Fruit fly (Drosophila melanogaster) whole organism, embryonic: Measurements from ENCODE around the gene RfC3.

Source experiments
- Aef1 ChIP-seq: fragments of 200-800 bp; sonication (Bioruptor generic); IDR thresholded peaks from 3 replicates; pipeline ENCODE4 v1.3.6; 2022; ENCODE audit warnings: missing biosample characterization, missing genetic modification characterization
- Antp ChIP-seq: fragments of 200-800 bp; sonication (Bioruptor generic); optimal IDR thresholded peaks from 3 replicates; lab custom pipeline; 2016; ENCODE audit warnings: missing biosample characterization, missing genetic modification characterization
- Awh ChIP-seq: fragments of 200-800 bp; sonication (Bioruptor generic); IDR thresholded peaks from 2 replicates; pipeline ENCODE4, ENCODE4 v1.3.6; 2022; ENCODE audit warnings: missing biosample characterization, missing genetic modification characterization
- Bdp1 ChIP-seq: fragments of 200-800 bp; sonication (Bioruptor generic); optimal IDR thresholded peaks from 3 replicates; lab custom pipeline; 2016; ENCODE audit warnings: missing biosample characterization, missing genetic modification characterization
- CG10209 ChIP-seq: fragments of 200-800 bp; sonication (Bioruptor generic); optimal IDR thresholded peaks from 3 replicates; lab custom pipeline; 2017; ENCODE audit warnings: missing biosample characterization, mild to moderate bottlenecking, missing genetic modification characterization, missing genetic modification reagents
- CG10274 ChIP-seq: fragments of 200-800 bp; sonication (Bioruptor generic); optimal IDR thresholded peaks from 3 replicates; lab custom pipeline; 2017; ENCODE audit warnings: missing biosample characterization, mild to moderate bottlenecking, missing genetic modification characterization
- CG11456 ChIP-seq: fragments of 200-800 bp; sonication (Bioruptor generic); IDR thresholded peaks from 3 replicates; pipeline ENCODE4 v1.3.6; 2022; ENCODE audit warnings: missing biosample characterization, missing genetic modification characterization
- CG11696 ChIP-seq: fragments of 200-800 bp; sonication (Bioruptor generic); IDR thresholded peaks from 2 replicates; pipeline ENCODE4 v1.3.6; 2022; ENCODE audit warnings: missing biosample characterization, missing genetic modification characterization
- CG12219 ChIP-seq: fragments of 200-800 bp; sonication (Bioruptor generic); optimal IDR thresholded peaks from 3 replicates; lab custom pipeline; 2018; ENCODE audit warnings: missing biosample characterization, mild to moderate bottlenecking, missing genetic modification characterization
- CG12299 ChIP-seq: fragments of 200-800 bp; sonication (Bioruptor generic); optimal IDR thresholded peaks from 2 replicates; lab custom pipeline; 2018; ENCODE audit warnings: missing biosample characterization, mild to moderate bottlenecking, missing genetic modification characterization
- CG12769 ChIP-seq: fragments of 200-800 bp; sonication (Bioruptor generic); optimal IDR thresholded peaks from 2 replicates; lab custom pipeline; 2019; ENCODE audit warnings: missing biosample characterization, mild to moderate bottlenecking, missing genetic modification characterization, moderate library complexity
- CG13123 ChIP-seq: fragments of 200-800 bp; sonication (Bioruptor generic); optimal IDR thresholded peaks from 2 replicates; lab custom pipeline; 2016; ENCODE audit warnings: missing biosample characterization, missing genetic modification characterization
- CG13424 ChIP-seq: fragments of 200-800 bp; sonication (Bioruptor generic); optimal IDR thresholded peaks from 2 replicates; lab custom pipeline; 2019; ENCODE audit warnings: missing biosample characterization, mild to moderate bottlenecking, missing genetic modification characterization, moderate library complexity
- CG14710 ChIP-seq: fragments of 200-800 bp; sonication (Bioruptor generic); optimal IDR thresholded peaks from 3 replicates; lab custom pipeline; 2019; ENCODE audit warnings: missing biosample characterization, mild to moderate bottlenecking, missing genetic modification characterization, moderate library complexity
- CG15514 ChIP-seq: fragments of 200-800 bp; sonication (Bioruptor generic); optimal IDR thresholded peaks from 3 replicates; lab custom pipeline; 2017; ENCODE audit warnings: missing biosample characterization, missing genetic modification characterization, mild to moderate bottlenecking, moderate library complexity, missing genetic modification reagents
- CG17328 ChIP-seq: fragments of 200-800 bp; sonication (Bioruptor generic); IDR thresholded peaks from 2 replicates; pipeline ENCODE4 v1.3.6; 2022; ENCODE audit warnings: missing biosample characterization, missing genetic modification characterization
- CG17829 ChIP-seq: fragments of 200-800 bp; optimal IDR thresholded peaks from 2 replicates; lab custom pipeline; 2019; ENCODE audit warnings: missing biosample characterization, mild to moderate bottlenecking, missing genetic modification characterization, moderate library complexity
- CG18011 ChIP-seq: fragments of 200-800 bp; sonication (Bioruptor generic); optimal IDR thresholded peaks from 2 replicates; lab custom pipeline; 2017; ENCODE audit warnings: missing biosample characterization, missing genetic modification characterization, mild to moderate bottlenecking, moderate library complexity, missing genotype
- CG30403 ChIP-seq: fragments of 200-800 bp; sonication (Bioruptor generic); optimal IDR thresholded peaks from 3 replicates; lab custom pipeline; 2016; ENCODE audit warnings: missing biosample characterization, missing genetic modification characterization
- CG6654 ChIP-seq: fragments of 200-800 bp; sonication (Bioruptor generic); optimal IDR thresholded peaks from 2 replicates; lab custom pipeline; 2017; ENCODE audit warnings: missing biosample characterization, mild to moderate bottlenecking, missing genetic modification characterization
- CG6683 ChIP-seq: fragments of 200-800 bp; sonication (Bioruptor generic); optimal IDR thresholded peaks from 2 replicates; lab custom pipeline; 2017; ENCODE audit warnings: missing biosample characterization, mild to moderate bottlenecking, missing genetic modification characterization, missing genetic modification reagents
- CG6689 ChIP-seq: fragments of 200-800 bp; sonication (Bioruptor generic); IDR thresholded peaks from 2 replicates; pipeline ENCODE4 v1.3.6; 2022; ENCODE audit warnings: missing biosample characterization, missing genetic modification characterization
- CG9876 ChIP-seq: fragments of 200-800 bp; sonication (Bioruptor generic); optimal IDR thresholded peaks from 2 replicates; lab custom pipeline; 2016; ENCODE audit warnings: missing biosample characterization, missing genetic modification characterization
- Fer2 ChIP-seq: fragments of 200-800 bp; sonication (Bioruptor generic); optimal IDR thresholded peaks from 2 replicates; lab custom pipeline; 2018; ENCODE audit warnings: missing biosample characterization, mild to moderate bottlenecking, missing genetic modification characterization, moderate library complexity
- HmgZ ChIP-seq: fragments of 200-800 bp; sonication (Bioruptor generic); optimal IDR thresholded peaks from 2 replicates; lab custom pipeline; 2018; ENCODE audit warnings: missing biosample characterization, mild to moderate bottlenecking, missing genetic modification characterization
- Meics ChIP-seq: fragments of 200-800 bp; sonication (Bioruptor generic); optimal IDR thresholded peaks from 2 replicates; lab custom pipeline; 2017; ENCODE audit warnings: missing biosample characterization, mild to moderate bottlenecking, missing genetic modification characterization
- NC2α ChIP-seq: fragments of 200-800 bp; sonication (Bioruptor generic); optimal IDR thresholded peaks from 2 replicates; lab custom pipeline; 2016; ENCODE audit warnings: missing biosample characterization, missing genetic modification characterization
- NK7.1 ChIP-seq: fragments of 200-800 bp; sonication (Bioruptor generic); optimal IDR thresholded peaks from 3 replicates; lab custom pipeline; 2016; ENCODE audit warnings: missing biosample characterization, missing genetic modification characterization
- Oli ChIP-seq: fragments of 200-800 bp; sonication (Bioruptor generic); optimal IDR thresholded peaks from 2 replicates; lab custom pipeline; 2018; ENCODE audit warnings: missing biosample characterization, mild to moderate bottlenecking, missing genetic modification characterization, moderate library complexity
- Sin3A ChIP-seq: fragments of >200 bp; optimal IDR thresholded peaks from 2 replicates; lab custom pipeline; 2018
- al ChIP-seq: fragments of 200-800 bp; sonication (Bioruptor generic); IDR thresholded peaks from 2 replicates; pipeline ENCODE4 v1.3.6; 2022; ENCODE audit warnings: missing biosample characterization, missing genetic modification characterization
- amos ChIP-seq: fragments of 200-800 bp; sonication (Bioruptor generic); IDR thresholded peaks from 2 replicates; pipeline ENCODE4 v1.3.6; 2022; ENCODE audit warnings: missing biosample characterization, missing genetic modification characterization; ENCODE audit not compliant: partially characterized antibody
- bigmax ChIP-seq: fragments of 200-800 bp; sonication (Bioruptor generic); optimal IDR thresholded peaks from 2 replicates; lab custom pipeline; 2018; ENCODE audit warnings: missing biosample characterization, mild to moderate bottlenecking, missing genetic modification characterization
- btn ChIP-seq: fragments of 200-800 bp; sonication (Bioruptor generic); optimal IDR thresholded peaks from 2 replicates; lab custom pipeline; 2016; ENCODE audit warnings: missing biosample characterization, missing genetic modification characterization
- cato ChIP-seq: fragments of 200-800 bp; sonication (Bioruptor generic); optimal IDR thresholded peaks from 2 replicates; lab custom pipeline; 2016; ENCODE audit warnings: missing biosample characterization, missing genetic modification characterization, borderline replicate concordance
- cg ChIP-seq: fragments of 200-800 bp; sonication (Bioruptor generic); optimal IDR thresholded peaks from 3 replicates; lab custom pipeline; 2019; ENCODE audit warnings: missing biosample characterization, mild to moderate bottlenecking, missing genetic modification characterization, moderate library complexity
- dati ChIP-seq: fragments of 200-800 bp; sonication (Bioruptor generic); IDR thresholded peaks from 2 replicates; pipeline ENCODE4 v1.3.6; 2022; ENCODE audit warnings: missing biosample characterization, missing genetic modification characterization
- gcm2 ChIP-seq: fragments of 200-800 bp; sonication (Bioruptor generic); optimal IDR thresholded peaks from 2 replicates; lab custom pipeline; 2016; ENCODE audit warnings: missing biosample characterization, missing genetic modification characterization
- gsb-n ChIP-seq: fragments of 200-800 bp; sonication (Bioruptor generic); optimal IDR thresholded peaks from 3 replicates; lab custom pipeline; 2018; ENCODE audit warnings: missing biosample characterization, mild to moderate bottlenecking, missing genetic modification characterization
- nmo ChIP-seq: fragments of 200-800 bp; sonication (Bioruptor generic); optimal IDR thresholded peaks from 2 replicates; lab custom pipeline; 2018; ENCODE audit warnings: missing biosample characterization, mild to moderate bottlenecking, missing genetic modification characterization, moderate library complexity
- org-1 ChIP-seq: fragments of 200-800 bp; sonication (Bioruptor generic); optimal IDR thresholded peaks from 2 replicates; lab custom pipeline; 2017; ENCODE audit warnings: missing biosample characterization, missing genetic modification characterization
- pb ChIP-seq: fragments of 200-800 bp; sonication (Bioruptor generic); optimal IDR thresholded peaks from 3 replicates; lab custom pipeline; 2016; ENCODE audit warnings: missing biosample characterization, missing genetic modification characterization
- sc ChIP-seq, 3 experiments: fragments of >200 bp in 2 of 3; fragments of 200-800 bp in 1 of 3; sonication (Bioruptor generic) in 1 of 3; optimal IDR thresholded peaks; 2 replicates in 2 of 3; 3 replicates in 1 of 3; lab custom pipeline; 2017; ENCODE audit warnings: mild to moderate bottlenecking in 1 of 3, missing biosample characterization in 1 of 3, missing genetic modification characterization in 1 of 3, missing genetic modification reagents in 1 of 3
- sens ChIP-seq: fragments of 200-800 bp; sonication (Bioruptor generic); peaks from one replicate; lab custom pipeline; 2016; ENCODE audit warnings: missing biosample characterization, missing genetic modification characterization
- seq ChIP-seq: fragments of 200-800 bp; sonication (Bioruptor generic); IDR thresholded peaks from 2 replicates; pipeline ENCODE4 v1.3.6; 2022; ENCODE audit warnings: missing biosample characterization, missing genetic modification characterization
- sna ChIP-seq: fragments of 200-800 bp; sonication (Bioruptor generic); IDR thresholded peaks from 2 replicates; pipeline ENCODE4 v1.3.6; 2022; ENCODE audit warnings: missing biosample characterization, missing genetic modification characterization; ENCODE audit not compliant: partially characterized antibody
- tio ChIP-seq: fragments of 200-800 bp; sonication (Bioruptor generic); optimal IDR thresholded peaks from 2 replicates; lab custom pipeline; 2017; ENCODE audit warnings: missing biosample characterization, missing genetic modification characterization, inconsistent platforms
- ttk ChIP-seq: fragments of 200-800 bp; sonication (Bioruptor generic); IDR thresholded peaks from 2 replicates; pipeline ENCODE4 v2.1.2; 2022; ENCODE audit warnings: missing biosample characterization, missing genetic modification characterization
- tup ChIP-seq: fragments of 200-800 bp; sonication (Bioruptor generic); optimal IDR thresholded peaks from 2 replicates; lab custom pipeline; 2016; ENCODE audit warnings: missing biosample characterization, mild to moderate bottlenecking, missing genetic modification characterization, moderate library complexity
- vfl ChIP-seq: fragments of 200-800 bp; sonication (Bioruptor generic); optimal IDR thresholded peaks from 2 replicates; lab custom pipeline; 2016; ENCODE audit warnings: missing biosample characterization, missing genetic modification characterization
- zfh1 ChIP-seq: fragments of 200-800 bp; sonication (Bioruptor generic); IDR thresholded peaks from 3 replicates; pipeline ENCODE4 v1.3.6; 2022; ENCODE audit warnings: missing biosample characterization, missing genetic modification characterization

Gene RfC3

DNA sequence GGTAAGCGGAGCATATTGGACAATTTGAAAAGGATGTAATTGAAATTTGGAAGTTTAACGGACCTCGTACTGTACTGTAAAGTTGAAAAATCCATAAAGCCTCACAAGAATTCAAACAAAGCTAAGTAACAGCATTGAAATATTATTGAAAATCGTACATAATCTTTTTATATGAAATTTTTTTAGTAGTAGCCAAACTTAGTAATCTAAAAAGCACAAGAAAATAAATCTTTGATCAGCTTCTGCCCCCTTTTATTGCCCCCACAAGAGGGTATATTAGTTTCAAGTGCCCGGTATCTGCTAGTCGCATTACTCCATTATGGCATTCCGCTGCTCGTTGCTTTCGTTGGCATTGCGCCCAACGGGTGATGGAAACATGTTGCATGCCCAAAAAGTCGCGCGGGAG is 47.9 kb downstream of the RfC3 start (continued):
- TF ChIP-seq Fer2 (tag; lab: Kevin White, UChicago) (no peak), CG12219 (GFP tag; lab: Kevin White, UChicago) (no peak), dati (GFP tag; lab: Robert Waterston, UW) (no peak), CG13424 (tag; lab: Kevin White, UChicago) (peak; percentile 48), CG18011 (no peak), Sin3A (lab: Kevin White, UChicago) (no peak), CG11456 (GFP tag; lab: Robert Waterston, UW) (no peak), CG11696 (no peak), CG30403 (peak; percentile 75), sc (optimal IDR thresholded peaks at IDR 0.05; lab: Kevin White, UChicago) (no peak), sc (GFP tag; optimal IDR thresholded peaks at IDR 0.05; lab: Kevin White, UChicago) (peak; percentile 56), org-1 (GFP tag; lab: Kevin White, UChicago) (peak; percentile 51), CG6683 (GFP tag; lab: Kevin White, UChicago) (peak; percentile 21), Oli (tag; lab: Kevin White, UChicago) (peak; percentile 76), Aef1 (GFP tag; lab: Robert Waterston, UW) (no peak), CG10209 (GFP tag; lab: Kevin White, UChicago) (peak; percentile 17), CG13123 (GFP tag; lab: Kevin White, UChicago) (no peak), CG6654 (GFP tag; lab: Kevin White, UChicago) (peak; percentile 32), gsb-n (peak; percentile 6), CG17328 (no peak), gcm2 (GFP tag; lab: Kevin White, UChicago) (no peak), CG12299 (no peak), tup (no peak), sna (GFP tag; lab: Robert Waterston, UW) (no peak), amos (GFP tag; lab: Robert Waterston, UW) (no peak), bigmax (GFP tag; lab: Kevin White, UChicago) (no peak), sens (peak; percentile 93), Antp (GFP tag; lab: Kevin White, UChicago) (peak; percentile 46), CG6689 (GFP tag; lab: Robert Waterston, UW) (peak; percentile 84), Awh (GFP tag; lab: Robert Waterston, UW) (no peak), NK7.1 (peak; percentile 12), Meics (peak; percentile 51), CG17829 (tag; lab: Kevin White, UChicago) (peak; percentile 75), al (GFP tag; lab: Robert Waterston, UW) (peak; percentile 4; the same call in 1 of the 2 replicates), CG15514 (peak; percentile 36), cg (GFP tag; lab: Kevin White, UChicago) (no peak), nmo (peak; percentile 89), vfl (GFP tag; lab: Kevin White, UChicago) (no peak), ttk (GFP tag; lab: Robert Waterston, UW) (peak; percentile 62), CG10274 (GFP tag; lab: Kevin White, UChicago) (peak; percentile 28), tio (GFP tag; lab: Kevin White, UChicago) (peak; percentile 74), cato (GFP tag; lab: Kevin White, UChicago) (peak; percentile 18), Bdp1 (no peak), seq (GFP tag; lab: Robert Waterston, UW) (no peak), CG12769 (tag; lab: Kevin White, UChicago) (no peak), btn (GFP tag; lab: Kevin White, UChicago) (peak; percentile 44), zfh1 (GFP tag; lab: Robert Waterston, UW) (peak; percentile 59; the same call in 2 of the 3 replicates), HmgZ (no peak), pb (peak; percentile 1), NC2α (GFP tag; lab: Kevin White, UChicago) (peak; percentile 50), CG14710 (peak; percentile 73), CG9876 (no peak)
